Fruit fly (Drosophila melanogaster) whole organism, embryonic: Measurements from ENCODE around the gene CG32944.

Experiments used
- Aef1 ChIP-seq: fragments of 200-800 bp; sonication (Bioruptor generic); IDR thresholded peaks from 3 replicates; pipeline ENCODE4 v1.3.6; 2022; ENCODE audit warnings: missing biosample characterization, missing genetic modification characterization
- Atf3 ChIP-seq: fragments of 200-800 bp; sonication (Bioruptor generic); optimal IDR thresholded peaks from 3 replicates; lab custom pipeline; 2016; ENCODE audit warnings: missing biosample characterization, missing genetic modification characterization
- Blimp-1 ChIP-seq: fragments of 200-800 bp; sonication (Bioruptor generic); optimal IDR thresholded peaks from 3 replicates; lab custom pipeline; 2018; ENCODE audit warnings: missing biosample characterization, missing genetic modification characterization, mild to moderate bottlenecking, moderate library complexity, missing genetic modification reagents
- CG10147 ChIP-seq: fragments of 200-800 bp; sonication (Bioruptor generic); optimal IDR thresholded peaks from 2 replicates; lab custom pipeline; 2019; ENCODE audit warnings: missing biosample characterization, mild to moderate bottlenecking, missing genetic modification characterization, moderate library complexity
- CG11247 ChIP-seq: fragments of 200-800 bp; sonication (Bioruptor generic); IDR thresholded peaks from 2 replicates; pipeline ENCODE4 v1.3.6; 2022; ENCODE audit warnings: missing biosample characterization, missing genetic modification characterization
- CG12769 ChIP-seq: fragments of 200-800 bp; sonication (Bioruptor generic); optimal IDR thresholded peaks from 2 replicates; lab custom pipeline; 2019; ENCODE audit warnings: missing biosample characterization, mild to moderate bottlenecking, missing genetic modification characterization, moderate library complexity
- CG13123 ChIP-seq: fragments of 200-800 bp; sonication (Bioruptor generic); optimal IDR thresholded peaks from 2 replicates; lab custom pipeline; 2016; ENCODE audit warnings: missing biosample characterization, missing genetic modification characterization
- CG16779 ChIP-seq: fragments of 200-800 bp; sonication (Bioruptor generic); IDR thresholded peaks from 2 replicates; pipeline ENCODE4 v1.3.6; 2022; ENCODE audit warnings: missing biosample characterization, missing genetic modification characterization
- CG18599 ChIP-seq: fragments of 200-800 bp; sonication (Bioruptor generic); optimal IDR thresholded peaks from 3 replicates; lab custom pipeline; 2017; ENCODE audit warnings: missing biosample characterization, missing genetic modification characterization, mild to moderate bottlenecking, moderate library complexity, missing genetic modification reagents
- CG31365 ChIP-seq: fragments of 200-800 bp; sonication (Bioruptor generic); optimal IDR thresholded peaks from 2 replicates; lab custom pipeline; 2018; ENCODE audit warnings: missing biosample characterization, mild to moderate bottlenecking, missing genetic modification characterization
- CG34422 ChIP-seq: fragments of 200-800 bp; sonication (Bioruptor generic); IDR thresholded peaks from 3 replicates; pipeline ENCODE4 v1.3.6; 2022; ENCODE audit warnings: missing biosample characterization, missing genetic modification characterization
- CG4328 ChIP-seq: fragments of 200-800 bp; sonication (Bioruptor generic); optimal IDR thresholded peaks from 3 replicates; lab custom pipeline; 2017; ENCODE audit warnings: missing biosample characterization, missing genetic modification reagents, missing genetic modification characterization
- CG4424 ChIP-seq: fragments of 200-800 bp; sonication (Bioruptor generic); optimal IDR thresholded peaks from 3 replicates; lab custom pipeline; 2016; ENCODE audit warnings: missing biosample characterization, missing genetic modification characterization
- CG6272 ChIP-seq: fragments of 200-800 bp; sonication (Bioruptor generic); IDR thresholded peaks from 2 replicates; pipeline ENCODE4 v1.3.6; 2022; ENCODE audit warnings: missing biosample characterization, missing genetic modification characterization
- CG6654 ChIP-seq: fragments of 200-800 bp; sonication (Bioruptor generic); optimal IDR thresholded peaks from 2 replicates; lab custom pipeline; 2017; ENCODE audit warnings: missing biosample characterization, mild to moderate bottlenecking, missing genetic modification characterization
- CG6689 ChIP-seq: fragments of 200-800 bp; sonication (Bioruptor generic); IDR thresholded peaks from 2 replicates; pipeline ENCODE4 v1.3.6; 2022; ENCODE audit warnings: missing biosample characterization, missing genetic modification characterization
- CG8089 ChIP-seq: fragments of 200-800 bp; sonication (Bioruptor generic); optimal IDR thresholded peaks from 3 replicates; lab custom pipeline; 2016; ENCODE audit warnings: missing biosample characterization, missing genetic modification characterization
- CG8388 ChIP-seq: fragments of 200-800 bp; sonication (Bioruptor generic); optimal IDR thresholded peaks from 2 replicates; lab custom pipeline; 2019; ENCODE audit warnings: missing biosample characterization, mild to moderate bottlenecking, missing genetic modification characterization, moderate library complexity
- CG8924 ChIP-seq: fragments of 200-800 bp; optimal IDR thresholded peaks from 3 replicates; lab custom pipeline; 2019; ENCODE audit warnings: missing biosample characterization, mild to moderate bottlenecking, missing genetic modification characterization, moderate library complexity
- CkIIα-i1 ChIP-seq: fragments of 200-800 bp; sonication (Bioruptor generic); IDR thresholded peaks from 2 replicates; pipeline ENCODE4 v1.3.6; 2022; ENCODE audit warnings: missing biosample characterization, missing genetic modification characterization
- CoRest ChIP-seq: fragments of 200-800 bp; sonication (Bioruptor generic); optimal IDR thresholded peaks from 3 replicates; lab custom pipeline; 2018; ENCODE audit warnings: missing biosample characterization, mild to moderate bottlenecking, missing genetic modification characterization, moderate library complexity
- Dip3 ChIP-seq: fragments of 200-800 bp; sonication (Bioruptor generic); optimal IDR thresholded peaks from 3 replicates; lab custom pipeline; 2016; ENCODE audit warnings: missing biosample characterization, missing genetic modification characterization
- Doc2 ChIP-seq: fragments of 200-800 bp; sonication (Bioruptor generic); IDR thresholded peaks from 2 replicates; pipeline ENCODE4 v1.3.6; 2022; ENCODE audit warnings: missing biosample characterization, missing genetic modification characterization
- H15 ChIP-seq: fragments of 200-800 bp; sonication (Bioruptor generic); IDR thresholded peaks from 3 replicates; pipeline ENCODE4 v1.3.6; 2022; ENCODE audit warnings: missing biosample characterization, missing genetic modification characterization
- Hmr ChIP-seq: fragments of 200-800 bp; sonication (Bioruptor generic); optimal IDR thresholded peaks from 3 replicates; lab custom pipeline; 2017; ENCODE audit warnings: mild to moderate bottlenecking, missing biosample characterization, missing genetic modification reagents, missing genetic modification characterization
- Hsf ChIP-seq: fragments of 200-800 bp; sonication (Bioruptor generic); optimal IDR thresholded peaks from 3 replicates; lab custom pipeline; 2016; ENCODE audit warnings: missing biosample characterization, missing genetic modification characterization
- Kr ChIP-seq: fragments of 200-800 bp; sonication (Bioruptor generic); optimal IDR thresholded peaks from 2 replicates; lab custom pipeline; 2017; ENCODE audit warnings: missing biosample characterization, mild to moderate bottlenecking, missing genetic modification characterization
- Nf-YB ChIP-seq: fragments of 200-800 bp; sonication (Bioruptor generic); optimal IDR thresholded peaks from 3 replicates; lab custom pipeline; 2019; ENCODE audit warnings: missing biosample characterization, mild to moderate bottlenecking, missing genetic modification characterization, moderate library complexity
- PHDP ChIP-seq: fragments of 200-800 bp; sonication (Bioruptor generic); optimal IDR thresholded peaks from 3 replicates; lab custom pipeline; 2018; ENCODE audit warnings: missing biosample characterization, mild to moderate bottlenecking, missing genetic modification characterization, moderate library complexity
- Spps ChIP-seq: fragments of 200-800 bp; sonication (Bioruptor generic); optimal IDR thresholded peaks from 2 replicates; lab custom pipeline; 2018; ENCODE audit warnings: missing biosample characterization, mild to moderate bottlenecking, missing genetic modification characterization
- ac ChIP-seq: fragments of 200-800 bp; sonication (Bioruptor generic); optimal IDR thresholded peaks from 3 replicates; lab custom pipeline; 2017; ENCODE audit warnings: missing biosample characterization, mild to moderate bottlenecking, missing genetic modification characterization
- caup ChIP-seq: fragments of 200-800 bp; sonication (Bioruptor generic); optimal IDR thresholded peaks from 3 replicates; lab custom pipeline; 2017; ENCODE audit warnings: missing biosample characterization, mild to moderate bottlenecking, missing genetic modification characterization, moderate library complexity; ENCODE audit not compliant: severe bottlenecking
- crol ChIP-seq: fragments of 200-800 bp; sonication (Bioruptor generic); IDR thresholded peaks from 2 replicates; pipeline ENCODE4 v1.3.6; 2022; ENCODE audit warnings: missing biosample characterization, missing genetic modification characterization
- emc ChIP-seq: fragments of 200-800 bp; sonication (Bioruptor generic); optimal IDR thresholded peaks from 2 replicates; lab custom pipeline; 2016; ENCODE audit warnings: missing biosample characterization, missing genetic modification characterization
- exex ChIP-seq: fragments of 200-800 bp; sonication (Bioruptor generic); optimal IDR thresholded peaks from 4 replicates; lab custom pipeline; 2018; ENCODE audit warnings: missing biosample characterization, mild to moderate bottlenecking, missing genetic modification characterization, moderate library complexity
- gce ChIP-seq: fragments of 200-800 bp; sonication (Bioruptor generic); IDR thresholded peaks from 3 replicates; pipeline ENCODE4 v1.3.6; 2022; ENCODE audit warnings: missing biosample characterization, missing genetic modification characterization
- gcm ChIP-seq: fragments of 200-800 bp; sonication (Bioruptor generic); optimal IDR thresholded peaks from 2 replicates; lab custom pipeline; 2019; ENCODE audit warnings: missing biosample characterization, mild to moderate bottlenecking, missing genetic modification characterization, moderate library complexity
- gro ChIP-seq: fragments of 200-800 bp; sonication (Bioruptor generic); optimal IDR thresholded peaks from 2 replicates; lab custom pipeline; 2016; ENCODE audit warnings: missing biosample characterization, missing genetic modification characterization
- mld ChIP-seq: fragments of 200-800 bp; sonication (Bioruptor generic); IDR thresholded peaks from 3 replicates; pipeline ENCODE4 v1.3.6; 2022; ENCODE audit warnings: missing biosample characterization, missing genetic modification characterization; ENCODE audit not compliant: partially characterized antibody
- nau ChIP-seq: fragments of 200-800 bp; sonication (Bioruptor generic); optimal IDR thresholded peaks from 3 replicates; lab custom pipeline; 2017; ENCODE audit warnings: missing biosample characterization, mild to moderate bottlenecking, missing genetic modification characterization, missing genetic modification reagents
- odd ChIP-seq: fragments of 200-800 bp; sonication (Bioruptor generic); optimal IDR thresholded peaks from 2 replicates; lab custom pipeline; 2017; ENCODE audit warnings: missing biosample characterization, mild to moderate bottlenecking, missing genetic modification characterization
- pho ChIP-seq: fragments of 200-800 bp; sonication (Bioruptor generic); optimal IDR thresholded peaks from 2 replicates; lab custom pipeline; 2016; ENCODE audit warnings: missing biosample characterization, missing genetic modification characterization
- phol ChIP-seq: fragments of 200-800 bp; sonication (Bioruptor generic); optimal IDR thresholded peaks from 3 replicates; lab custom pipeline; 2018; ENCODE audit warnings: missing biosample characterization, mild to moderate bottlenecking, missing genetic modification characterization, moderate library complexity
- pum ChIP-seq: fragments of 200-800 bp; sonication (Bioruptor generic); optimal IDR thresholded peaks from 2 replicates; lab custom pipeline; 2016; ENCODE audit warnings: missing biosample characterization, missing genetic modification characterization
- sens ChIP-seq: fragments of 200-800 bp; sonication (Bioruptor generic); peaks from one replicate; lab custom pipeline; 2016; ENCODE audit warnings: missing biosample characterization, missing genetic modification characterization
- stc ChIP-seq: fragments of 200-800 bp; sonication (Bioruptor generic); IDR thresholded peaks from 2 replicates; pipeline ENCODE4 v1.3.6; 2022; ENCODE audit warnings: missing biosample characterization, missing genetic modification characterization
- tap ChIP-seq: fragments of 200-800 bp; optimal IDR thresholded peaks from 3 replicates; lab custom pipeline; 2019; ENCODE audit warnings: missing biosample characterization, mild to moderate bottlenecking, missing genetic modification characterization, moderate library complexity
- tna ChIP-seq: fragments of 200-800 bp; sonication (Bioruptor generic); IDR thresholded peaks from 2 replicates; pipeline ENCODE4 v1.3.6; 2022; ENCODE audit warnings: missing biosample characterization, missing genetic modification characterization; ENCODE audit not compliant: partially characterized antibody
- zf30C ChIP-seq: fragments of 200-800 bp; sonication (Bioruptor generic); optimal IDR thresholded peaks from 3 replicates; lab custom pipeline; 2018; ENCODE audit warnings: missing biosample characterization, mild to moderate bottlenecking, missing genetic modification characterization

Gene CG32944

dm6 chr3R:4433441-4434077 lies 14.2 kb upstream of the CG32944 start, which contains the start of the genes eIF3a and CG1074:
Gene eIF3a (minus strand): TSS chr3R:4433895.
Gene CG1074 (plus strand): TSS chr3R:4433965.
- TF ChIP-seq Atf3 (GFP tag; lab: Kevin White, UChicago) (peak; percentile 15), CkIIα-i1 (GFP tag; lab: Robert Waterston, UW) (no peak), Kr (GFP tag; lab: Kevin White, UChicago) (no peak), stc (GFP tag; lab: Robert Waterston, UW) (peak; percentile 55; the same call in 1 of the 2 replicates), CG11247 (GFP tag; lab: Robert Waterston, UW) (peak; percentile 75), crol (GFP tag; lab: Robert Waterston, UW) (no peak), Blimp-1 (no peak), gce (GFP tag; lab: Robert Waterston, UW) (0 out of 3 replicates have a peak, but pooled peaks have one; percentile 16), gro (GFP tag; lab: Kevin White, UChicago) (peak; percentile 75), Dip3 (GFP tag; lab: Kevin White, UChicago) (peak; percentile 59), CG8388 (no peak), H15 (peak; percentile 50; the same call in 2 of the 3 replicates), CoRest (peak; percentile 51), mld (GFP tag; lab: Robert Waterston, UW) (peak; percentile 96), CG4424 (GFP tag; lab: Kevin White, UChicago) (peak; percentile 48), CG10147 (GFP tag; lab: Kevin White, UChicago) (peak; percentile 44), pum (GFP tag; lab: Kevin White, UChicago) (peak; percentile 56), caup (GFP tag; lab: Kevin White, UChicago) (peak; percentile 78), ac (GFP tag; lab: Kevin White, UChicago) (peak; percentile 60), CG13123 (GFP tag; lab: Kevin White, UChicago) (peak; percentile 16), Hsf (peak; percentile 65), pho (GFP tag; lab: Kevin White, UChicago) (peak; percentile 79), Nf-YB (peak; percentile 32), CG4328 (peak; percentile 51), Hmr (GFP tag; lab: Kevin White, UChicago) (no peak), CG6689 (GFP tag; lab: Robert Waterston, UW) (0 out of 2 replicates have a peak, but pooled peaks have one; percentile 13), phol (tag; lab: Kevin White, UChicago) (peak; percentile 99), emc (GFP tag; lab: Kevin White, UChicago) (peak; percentile 28), Aef1 (GFP tag; lab: Robert Waterston, UW) (no peak), exex (tag; lab: Kevin White, UChicago) (no peak), Doc2 (GFP tag; lab: Robert Waterston, UW) (no peak), CG18599 (GFP tag; lab: Kevin White, UChicago) (no peak), tap (tag; lab: Kevin White, UChicago) (no peak), sens (GFP tag; lab: Kevin White, UChicago) (peak; percentile 96), CG8924 (tag; lab: Kevin White, UChicago) (peak; percentile 83), CG34422 (GFP tag; lab: Robert Waterston, UW) (peak; percentile 90; the same call in 2 of the 3 replicates), nau (GFP tag; lab: Kevin White, UChicago) (no peak), zf30C (GFP tag; lab: Kevin White, UChicago) (no peak), CG6272 (GFP tag; lab: Robert Waterston, UW) (peak; percentile 54), CG6654 (GFP tag; lab: Kevin White, UChicago) (no peak), CG16779 (0 out of 2 replicates have a peak, but pooled peaks have one; percentile 65), CG12769 (no peak), tna (GFP tag; lab: Robert Waterston, UW) (peak; percentile 94), PHDP (tag; lab: Kevin White, UChicago) (peak; percentile 49), odd (GFP tag; lab: Kevin White, UChicago) (peak; percentile 67), Spps (tag; lab: Kevin White, UChicago) (peak; percentile 30), CG8089 (GFP tag; lab: Kevin White, UChicago) (peak; percentile 73), CG31365 (peak; percentile 60), gcm (peak; percentile 47)
